Fruit fly (Drosophila melanogaster) whole organism, embryonic: ENCODE measurements around the gene CG15480.

Experiments used
- Aef1 ChIP-seq: fragments of 200-800 bp; sonication (Bioruptor generic); IDR thresholded peaks from 3 replicates; pipeline ENCODE4 v1.3.6; 2022; ENCODE audit warnings: missing biosample characterization, missing genetic modification characterization
- C15 ChIP-seq: fragments of 200-800 bp; sonication (Bioruptor generic); IDR thresholded peaks from 3 replicates; pipeline ENCODE4 v1.3.6; 2022; ENCODE audit warnings: missing biosample characterization, missing genetic modification characterization
- CG10321 ChIP-seq: fragments of 200-800 bp; sonication (Bioruptor generic); IDR thresholded peaks from 2 replicates; pipeline ENCODE4 v1.3.6; 2022; ENCODE audit warnings: missing biosample characterization, missing genetic modification characterization
- CG10366 ChIP-seq: fragments of 200-800 bp; sonication (Bioruptor generic); IDR thresholded peaks from 2 replicates; pipeline ENCODE4 v1.3.6; 2022; ENCODE audit warnings: missing biosample characterization, missing genetic modification characterization
- CG12104 ChIP-seq: fragments of 200-800 bp; sonication (Bioruptor generic); optimal IDR thresholded peaks from 3 replicates; lab custom pipeline; 2016; ENCODE audit warnings: missing biosample characterization, missing genetic modification characterization
- CG12391 ChIP-seq: fragments of 200-800 bp; sonication (Bioruptor generic); optimal IDR thresholded peaks from 3 replicates; lab custom pipeline; 2018; ENCODE audit warnings: missing biosample characterization, mild to moderate bottlenecking, missing genetic modification characterization, moderate library complexity
- CG12659 ChIP-seq: fragments of 200-800 bp; sonication (Bioruptor generic); optimal IDR thresholded peaks from 3 replicates; lab custom pipeline; 2017; ENCODE audit warnings: mild to moderate bottlenecking, missing biosample characterization, missing genetic modification reagents, missing genetic modification characterization
- CG12942 ChIP-seq: fragments of 200-800 bp; sonication (Bioruptor generic); optimal IDR thresholded peaks from 3 replicates; lab custom pipeline; 2016; ENCODE audit warnings: missing biosample characterization, missing genetic modification characterization
- CG17186 ChIP-seq: fragments of 200-800 bp; sonication (Bioruptor generic); optimal IDR thresholded peaks from 3 replicates; lab custom pipeline; 2017; ENCODE audit warnings: missing biosample characterization, missing genetic modification reagents, missing genetic modification characterization
- CG2202 ChIP-seq: fragments of 200-800 bp; sonication (Bioruptor generic); optimal IDR thresholded peaks from 2 replicates; lab custom pipeline; 2018; ENCODE audit warnings: missing biosample characterization, mild to moderate bottlenecking, missing genetic modification characterization
- CG30431 ChIP-seq: fragments of 200-800 bp; sonication (Bioruptor generic); optimal IDR thresholded peaks from 2 replicates; lab custom pipeline; 2017; ENCODE audit warnings: missing biosample characterization, missing genetic modification characterization
- CG31441 ChIP-seq: fragments of 200-800 bp; sonication (Bioruptor generic); IDR thresholded peaks from 2 replicates; pipeline ENCODE4 v1.3.6; 2022; ENCODE audit warnings: missing biosample characterization, missing genetic modification characterization
- CG4360 ChIP-seq: fragments of 200-800 bp; sonication (Bioruptor generic); IDR thresholded peaks from 2 replicates; pipeline ENCODE4 v1.3.6; 2022; ENCODE audit warnings: missing biosample characterization, missing genetic modification characterization
- CG4617 ChIP-seq: fragments of 200-800 bp; sonication (Bioruptor generic); optimal IDR thresholded peaks from 3 replicates; lab custom pipeline; 2016; ENCODE audit warnings: missing biosample characterization, missing genetic modification characterization, borderline replicate concordance
- CG4707 ChIP-seq: fragments of 200-800 bp; sonication (Bioruptor generic); optimal IDR thresholded peaks from 2 replicates; lab custom pipeline; 2018; ENCODE audit warnings: missing biosample characterization, mild to moderate bottlenecking, missing genetic modification characterization, moderate library complexity
- CG6683 ChIP-seq: fragments of 200-800 bp; sonication (Bioruptor generic); optimal IDR thresholded peaks from 2 replicates; lab custom pipeline; 2017; ENCODE audit warnings: missing biosample characterization, mild to moderate bottlenecking, missing genetic modification characterization, missing genetic modification reagents
- CG6765 ChIP-seq: fragments of 200-800 bp; sonication (Bioruptor generic); optimal IDR thresholded peaks from 3 replicates; lab custom pipeline; 2017; ENCODE audit warnings: missing biosample characterization, mild to moderate bottlenecking, missing genetic modification characterization
- CG8359 ChIP-seq: fragments of 200-800 bp; sonication (Bioruptor generic); optimal IDR thresholded peaks from 2 replicates; lab custom pipeline; 2017; ENCODE audit warnings: missing biosample characterization, mild to moderate bottlenecking, missing genetic modification characterization, borderline replicate concordance
- CG9609 ChIP-seq: fragments of 200-800 bp; sonication (Bioruptor generic); optimal IDR thresholded peaks from 3 replicates; lab custom pipeline; 2016; ENCODE audit warnings: missing biosample characterization, missing genetic modification characterization
- CG9797 ChIP-seq: fragments of 200-800 bp; sonication (Bioruptor generic); optimal IDR thresholded peaks from 3 replicates; lab custom pipeline; 2018; ENCODE audit warnings: missing biosample characterization, mild to moderate bottlenecking, missing genetic modification characterization
- Mrtf ChIP-seq: fragments of 200-800 bp; sonication (Bioruptor generic); IDR thresholded peaks from 3 replicates; pipeline ENCODE4 v1.3.6; 2022; ENCODE audit warnings: missing biosample characterization, missing genetic modification characterization
- Myb ChIP-seq: fragments of 200-800 bp; sonication (Bioruptor generic); optimal IDR thresholded peaks from 2 replicates; lab custom pipeline; 2016; ENCODE audit warnings: missing biosample characterization, missing genetic modification characterization
- NC2α ChIP-seq: fragments of 200-800 bp; sonication (Bioruptor generic); optimal IDR thresholded peaks from 2 replicates; lab custom pipeline; 2016; ENCODE audit warnings: missing biosample characterization, missing genetic modification characterization
- NK7.1 ChIP-seq: fragments of 200-800 bp; sonication (Bioruptor generic); optimal IDR thresholded peaks from 3 replicates; lab custom pipeline; 2016; ENCODE audit warnings: missing biosample characterization, missing genetic modification characterization
- Nf-YA ChIP-seq: fragments of 200-800 bp; sonication (Bioruptor generic); IDR thresholded peaks from 2 replicates; pipeline ENCODE4 v1.3.6; 2022; ENCODE audit warnings: missing biosample characterization, missing genetic modification characterization
- Pdp1 ChIP-seq, 2 experiments: fragments of 200-800 bp; sonication (Bioruptor generic); optimal IDR thresholded peaks; 3 replicates each; lab custom pipeline; 2016; ENCODE audit warnings: missing biosample characterization in 2 of 2, missing genetic modification characterization in 2 of 2, mild to moderate bottlenecking in 1 of 2, moderate library complexity in 1 of 2
- Usf ChIP-seq: fragments of 200-800 bp; sonication (Bioruptor generic); optimal IDR thresholded peaks from 2 replicates; lab custom pipeline; 2017; ENCODE audit warnings: missing genotype, missing biosample characterization, missing genetic modification characterization
- Xbp1 ChIP-seq: fragments of 200-800 bp; sonication (Bioruptor generic); optimal IDR thresholded peaks from 3 replicates; lab custom pipeline; 2016; ENCODE audit warnings: missing biosample characterization, mild to moderate bottlenecking, missing genetic modification characterization
- Xrp1 ChIP-seq: fragments of 200-800 bp; sonication (Bioruptor generic); IDR thresholded peaks from 2 replicates; pipeline ENCODE4 v1.3.6; 2022; ENCODE audit warnings: missing biosample characterization, missing genetic modification characterization
- bsh ChIP-seq, 2 experiments: fragments of 200-800 bp; sonication (Bioruptor generic); optimal IDR thresholded peaks; 2 replicates each; lab custom pipeline; 2017 to 2018; ENCODE audit warnings: mild to moderate bottlenecking in 2 of 2, missing biosample characterization in 2 of 2, missing genetic modification characterization in 2 of 2, moderate library complexity in 1 of 2
- cad ChIP-seq: fragments of >200 bp; optimal IDR thresholded peaks from 2 replicates; lab custom pipeline; 2017; ENCODE audit warnings: missing biosample characterization, missing genetic modification characterization
- chinmo ChIP-seq: fragments of 200-800 bp; sonication (Bioruptor generic); IDR thresholded peaks from 4 replicates; pipeline ENCODE4 v1.3.6; 2022; ENCODE audit warnings: missing biosample characterization, missing genetic modification characterization; ENCODE audit not compliant: partially characterized antibody
- crp ChIP-seq, 2 experiments: fragments of 200-800 bp; sonication (Bioruptor generic); optimal IDR thresholded peaks; 2 replicates in 1 of 2; 3 replicates in 1 of 2; lab custom pipeline; 2017; ENCODE audit warnings: missing biosample characterization in 2 of 2, missing genetic modification characterization in 2 of 2, mild to moderate bottlenecking in 1 of 2, moderate library complexity in 1 of 2
- cwo ChIP-seq: fragments of 200-800 bp; sonication (Bioruptor generic); optimal IDR thresholded peaks from 3 replicates; lab custom pipeline; 2017; ENCODE audit warnings: missing biosample characterization, missing genetic modification characterization, mild to moderate bottlenecking, moderate library complexity, missing genetic modification reagents
- fd64A ChIP-seq: fragments of 200-800 bp; sonication (Bioruptor generic); optimal IDR thresholded peaks from 3 replicates; lab custom pipeline; 2018; ENCODE audit warnings: missing biosample characterization, mild to moderate bottlenecking, missing genetic modification characterization
- gt ChIP-seq: fragments of 200-800 bp; sonication (Bioruptor generic); IDR thresholded peaks from 2 replicates; pipeline ENCODE4 v1.3.6; 2022; ENCODE audit warnings: missing biosample characterization, missing genetic modification characterization
- hb ChIP-seq: fragments of 200-800 bp; sonication (Bioruptor generic); IDR thresholded peaks from 3 replicates; pipeline ENCODE4 v1.3.6; 2022; ENCODE audit warnings: missing biosample characterization, missing genetic modification characterization; ENCODE audit not compliant: partially characterized antibody
- hth ChIP-seq: fragments of >200 bp; optimal IDR thresholded peaks from 2 replicates; lab custom pipeline; 2017; ENCODE audit warnings: inconsistent platforms
- ind ChIP-seq: fragments of 200-800 bp; sonication (Bioruptor generic); optimal IDR thresholded peaks from 3 replicates; lab custom pipeline; 2016; ENCODE audit warnings: missing biosample characterization, missing genetic modification characterization
- klu ChIP-seq: fragments of 200-800 bp; sonication (Bioruptor generic); IDR thresholded peaks from 2 replicates; pipeline ENCODE4 v1.3.6; 2022; ENCODE audit warnings: missing biosample characterization, missing genetic modification characterization
- knrl ChIP-seq: fragments of 200-800 bp; sonication (Bioruptor generic); IDR thresholded peaks from 3 replicates; pipeline ENCODE4 v1.3.6; 2022; ENCODE audit warnings: missing biosample characterization, missing genetic modification characterization; ENCODE audit not compliant: partially characterized antibody
- lab ChIP-seq: fragments of 200-800 bp; sonication (Bioruptor generic); optimal IDR thresholded peaks from 3 replicates; lab custom pipeline; 2017; ENCODE audit warnings: missing biosample characterization, missing genetic modification characterization, mild to moderate bottlenecking, moderate library complexity, missing genetic modification reagents
- nerfin-1 ChIP-seq: fragments of 200-800 bp; sonication (Bioruptor generic); optimal IDR thresholded peaks from 3 replicates; lab custom pipeline; 2019; ENCODE audit warnings: missing biosample characterization, mild to moderate bottlenecking, missing genetic modification characterization, moderate library complexity
- nerfin-2 ChIP-seq: fragments of 200-800 bp; sonication (Bioruptor generic); IDR thresholded peaks from 2 replicates; pipeline ENCODE4 v1.3.6; 2022; ENCODE audit warnings: missing biosample characterization, missing genetic modification characterization; ENCODE audit not compliant: partially characterized antibody
- pfk ChIP-seq: fragments of 200-800 bp; sonication (Bioruptor generic); optimal IDR thresholded peaks from 2 replicates; lab custom pipeline; 2018; ENCODE audit warnings: missing biosample characterization, mild to moderate bottlenecking, missing genetic modification characterization, moderate library complexity
- phol ChIP-seq: fragments of 200-800 bp; sonication (Bioruptor generic); optimal IDR thresholded peaks from 3 replicates; lab custom pipeline; 2018; ENCODE audit warnings: missing biosample characterization, mild to moderate bottlenecking, missing genetic modification characterization, moderate library complexity
- ssp ChIP-seq: fragments of 200-800 bp; sonication (Bioruptor generic); IDR thresholded peaks from 2 replicates; pipeline ENCODE4 v1.3.6; 2022; ENCODE audit warnings: missing biosample characterization, missing genetic modification characterization
- tgo ChIP-seq: fragments of 200-800 bp; sonication (Bioruptor generic); IDR thresholded peaks from 3 replicates; pipeline ENCODE4 v1.3.6; 2022; ENCODE audit warnings: missing biosample characterization, missing genetic modification characterization
- ttk ChIP-seq: fragments of 200-800 bp; sonication (Bioruptor generic); IDR thresholded peaks from 2 replicates; pipeline ENCODE4 v2.1.2; 2022; ENCODE audit warnings: missing biosample characterization, missing genetic modification characterization
- tup ChIP-seq: fragments of 200-800 bp; sonication (Bioruptor generic); optimal IDR thresholded peaks from 2 replicates; lab custom pipeline; 2016; ENCODE audit warnings: missing biosample characterization, mild to moderate bottlenecking, missing genetic modification characterization, moderate library complexity

The CG15480 gene

dm6 chr2L:13191894-13192293 is 33.2 kb downstream of the CG15480 start, which contains the start of the genes CG16974 and Edem2 (continued):
- TF ChIP-seq crp (GFP tag; optimal IDR thresholded peaks at IDR 0.05; lab: Kevin White, UChicago), result peak in 1 of 2 experiments; percentile 73
- peak; percentile 83 for TF ChIP-seq ind (GFP tag; lab: Kevin White, UChicago)
- no peak for TF ChIP-seq CG31441 (GFP tag; lab: Robert Waterston, UW)
- TF ChIP-seq NC2α, result no peak
- TF ChIP-seq Usf (GFP tag; lab: Kevin White, UChicago), result peak; percentile 3
- no peak for TF ChIP-seq NK7.1 (GFP tag; lab: Kevin White, UChicago)
- TF ChIP-seq ssp, result peak; percentile 67
- peak; percentile 91 for TF ChIP-seq CG12391 (tag; lab: Kevin White, UChicago)
- peak; percentile 60 for TF ChIP-seq CG12104 (GFP tag; lab: Kevin White, UChicago)
- TF ChIP-seq knrl (GFP tag; lab: Robert Waterston, UW), result peak; percentile 48
- no peak for TF ChIP-seq CG10321 (GFP tag; lab: Robert Waterston, UW)
- TF ChIP-seq CG2202 (tag; lab: Kevin White, UChicago), result peak; percentile 42
- no peak for TF ChIP-seq hb
- peak; percentile 52; the same call in 1 of the 3 replicates for TF ChIP-seq Mrtf (GFP tag; lab: Robert Waterston, UW)
- peak; percentile 25 for TF ChIP-seq CG6683
- peak; percentile 28 for TF ChIP-seq CG17186 (GFP tag; lab: Kevin White, UChicago)
- no peak for TF ChIP-seq fd64A (GFP tag; lab: Kevin White, UChicago)
- peak; percentile 74 for TF ChIP-seq CG12942 (GFP tag; lab: Kevin White, UChicago)
- peak; percentile 70 for TF ChIP-seq Aef1 (GFP tag; lab: Robert Waterston, UW)
- no peak for TF ChIP-seq pfk (GFP tag; lab: Kevin White, UChicago)
- peak; percentile 85 for TF ChIP-seq Xbp1 (GFP tag; lab: Kevin White, UChicago)
- peak; percentile 57; the same call in 1 of the 2 replicates for TF ChIP-seq Nf-YA
- TF ChIP-seq CG12659 (GFP tag; lab: Kevin White, UChicago), result peak; percentile 90
- peak; percentile 89 for TF ChIP-seq phol
- peak; percentile 4 for TF ChIP-seq CG30431 (GFP tag; lab: Kevin White, UChicago)
- TF ChIP-seq bsh (GFP tag; optimal IDR thresholded peaks at IDR 0.05; lab: Kevin White, UChicago), result no peak
- TF ChIP-seq ttk (GFP tag; lab: Robert Waterston, UW), result peak; percentile 60
- peak in 1 of 2 experiments; percentile 39 for TF ChIP-seq Pdp1 (GFP tag; optimal IDR thresholded peaks at IDR 0.05; lab: Kevin White, UChicago)
- TF ChIP-seq cad (GFP tag; lab: Kevin White, UChicago), result no peak
- TF ChIP-seq CG4707 (GFP tag; lab: Kevin White, UChicago), result no peak
- no peak for TF ChIP-seq Myb
- peak; percentile 96 for TF ChIP-seq CG9797 (GFP tag; lab: Kevin White, UChicago)
- peak; percentile 81 for TF ChIP-seq tgo (GFP tag; lab: Robert Waterston, UW)
- 0 out of 2 replicates have a peak, but pooled peaks have one; percentile 49 for TF ChIP-seq CG10366
- TF ChIP-seq nerfin-2, result no peak
- TF ChIP-seq chinmo (GFP tag; lab: Robert Waterston, UW), result no peak
- no peak for TF ChIP-seq CG9609 (GFP tag; lab: Kevin White, UChicago)
- TF ChIP-seq tup (GFP tag; lab: Kevin White, UChicago), result peak; percentile 66
- peak; percentile 73 for TF ChIP-seq klu
- no peak for TF ChIP-seq lab (GFP tag; lab: Kevin White, UChicago)
- peak; percentile 85 for TF ChIP-seq Xrp1
- TF ChIP-seq C15 (GFP tag; lab: Robert Waterston, UW), result no peak
- TF ChIP-seq gt (GFP tag; lab: Robert Waterston, UW), result no peak
- TF ChIP-seq cwo, result no peak
- TF ChIP-seq nerfin-1 (tag; lab: Kevin White, UChicago), result no peak
- TF ChIP-seq hth (lab: Kevin White, UChicago), result no peak
- TF ChIP-seq CG6765 (GFP tag; lab: Kevin White, UChicago), result no peak
- TF ChIP-seq CG8359 (GFP tag; lab: Kevin White, UChicago), result no peak
- TF ChIP-seq CG4617, result peak; percentile 90
- TF ChIP-seq CG4360, result no peak
